Worm (Caenorhabditis elegans): ENCODE results near the gene col-143.

ce11 chrV:6803992-6804391 is 31.4 kb upstream of the col-143 start, which contains the start of gene dmsr-11:
- TF ChIP-seq dao-5 (tag; optimal IDR thresholded peaks at IDR 0.05), result no peak
- no peak for TF ChIP-seq him-1 (tag; optimal IDR thresholded peaks at IDR 0.05)
- no peak for TF ChIP-seq W03F9.2 (tag; optimal IDR thresholded peaks at IDR 0.05)

Data from whole organism, L4/young adult.